Worm (Caenorhabditis elegans) whole organism, L3 larva: ENCODE data around the gene K08D10.14.
"Not testable (repeated sequence)": the region's sequence is repeated elsewhere in the genome, so short reads cannot be mapped to it uniquely, and the experiment has no call there.

ENCODE experiments used
- ZK546.5 ChIP-seq: sonication (generic microtip); optimal IDR thresholded peaks from 2 replicates; lab custom pipeline; 2017; ENCODE audit warnings: missing biosample characterization, missing genetic modification characterization
- ama-1 ChIP-seq: fragments of 150-350 bp; optimal IDR thresholded peaks from 2 replicates; lab custom pipeline; 2018
- ceh-28 ChIP-seq: fragments of 150-350 bp; optimal IDR thresholded peaks from 2 replicates; lab custom pipeline; 2014; ENCODE audit warnings: missing biosample characterization, missing genetic modification reagents, missing genetic modification characterization
- ceh-82 ChIP-seq: fragments of 150-350 bp; optimal IDR thresholded peaks from 2 replicates; lab custom pipeline; 2014; ENCODE audit warnings: missing biosample characterization, missing genetic modification characterization
- egl-27 ChIP-seq: sonication (generic microtip); optimal IDR thresholded peaks from 4 replicates; lab custom pipeline; 2017; ENCODE audit warnings: missing biosample characterization, missing genetic modification reagents, missing genetic modification characterization
- egl-5 ChIP-seq: fragments of 150-350 bp; optimal IDR thresholded peaks from 2 replicates; lab custom pipeline; 2017; ENCODE audit warnings: missing biosample characterization, missing genetic modification reagents, missing genetic modification characterization, inconsistent platforms
- elt-3 ChIP-seq, 3 experiments: fragments of 150-350 bp in 1 of 3; sonication (generic microtip) in 2 of 3; optimal IDR thresholded peaks; 2 replicates in 2 of 3; 4 replicates in 1 of 3; lab custom pipeline; 2014 to 2017; ENCODE audit warnings: missing biosample characterization in 3 of 3, missing genetic modification characterization in 3 of 3
- eor-1 ChIP-seq, 2 experiments: fragments of 150-350 bp; optimal IDR thresholded peaks; 2 replicates each; lab custom pipeline; 2014 to 2018; ENCODE audit warnings: missing biosample characterization in 2 of 2, missing genetic modification characterization in 2 of 2
- fkh-2 ChIP-seq: fragments of 150-350 bp; optimal IDR thresholded peaks from 2 replicates; lab custom pipeline; 2014; ENCODE audit warnings: missing biosample characterization, missing genetic modification reagents, missing genetic modification characterization
- nhr-67 ChIP-seq: fragments of 150-350 bp; optimal IDR thresholded peaks from 2 replicates; lab custom pipeline; 2014; ENCODE audit warnings: missing biosample characterization, missing genetic modification characterization
- nhr-77 ChIP-seq: fragments of 150-350 bp; optimal IDR thresholded peaks from 2 replicates; lab custom pipeline; 2014; ENCODE audit warnings: missing biosample characterization, missing genetic modification characterization
- pha-4 ChIP-seq: fragments of 150-350 bp; optimal IDR thresholded peaks from 2 replicates; lab custom pipeline; 2014; ENCODE audit warnings: missing biosample characterization, missing genetic modification reagents, missing genetic modification characterization
- pqm-1 ChIP-seq: fragments of 150-350 bp; optimal IDR thresholded peaks from 2 replicates; lab custom pipeline; 2017; ENCODE audit warnings: missing biosample characterization, missing genetic modification characterization, inconsistent platforms
- skn-1 ChIP-seq: fragments of 150-350 bp; optimal IDR thresholded peaks from 2 replicates; lab custom pipeline; 2014; ENCODE audit warnings: missing biosample characterization, missing genetic modification characterization
- snpc-4 ChIP-seq: fragments of 150-350 bp; optimal IDR thresholded peaks from 2 replicates; lab custom pipeline; 2014; ENCODE audit warnings: missing biosample characterization, missing genetic modification characterization
- zag-1 ChIP-seq: fragments of 150-350 bp; optimal IDR thresholded peaks from 2 replicates; lab custom pipeline; 2014; ENCODE audit warnings: missing biosample characterization, missing genetic modification characterization

K08D10.14 gene

DNA sequence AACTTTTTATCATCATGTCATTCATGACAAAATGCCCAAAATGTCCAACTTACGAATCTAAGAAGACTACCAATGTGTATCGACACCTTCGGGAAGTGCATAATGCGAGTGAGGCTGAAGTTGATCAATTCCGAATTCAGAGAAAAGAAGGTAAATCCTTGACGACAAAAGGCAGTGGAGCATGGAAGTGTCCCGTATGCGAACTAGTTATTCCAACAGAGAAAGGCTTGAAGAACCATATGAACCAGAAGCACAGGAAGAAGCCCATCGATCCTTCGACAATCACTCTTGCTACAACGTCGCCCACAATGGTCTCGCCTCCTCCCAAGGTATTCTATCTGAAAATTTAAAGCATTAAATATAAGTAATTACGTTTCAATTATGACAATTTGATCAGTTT, 31.4 kb downstream of the K08D10.14 start, which contains the start of gene K08D10.11:
K08D10.11 (minus strand) TSS at position 101 of the 400 bp plus-strand sequence.
- not testable (repeated sequence) for TF ChIP-seq elt-3 (tag; optimal IDR thresholded peaks at IDR 0.05; lab: Kevin White, UChicago); pqm-1 (tag; lab: Kevin White, UChicago); ama-1

DNA sequence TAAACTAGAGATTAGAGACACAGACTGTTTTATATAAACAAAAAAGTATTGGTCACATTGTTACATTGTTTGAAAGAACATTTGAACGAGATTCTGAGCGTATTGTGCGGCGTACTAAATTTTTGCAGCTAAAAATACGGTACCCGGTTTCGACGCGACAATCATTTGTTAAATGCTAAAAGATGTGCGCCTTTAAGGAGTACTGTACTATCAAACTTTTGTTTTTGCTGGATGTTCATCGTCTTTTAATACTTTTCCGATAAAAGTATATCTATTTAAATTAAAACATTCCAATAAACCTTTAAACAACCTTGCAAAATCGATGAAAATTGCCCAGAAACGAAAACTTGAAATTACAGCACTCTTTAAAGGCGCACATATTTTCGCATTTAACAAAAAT, 42.0 kb downstream of the K08D10.14 start, which contains the start of gene K06B9.6:
K06B9.6 (minus strand) TSS at position 101 of the 400 bp plus-strand sequence.
- TF ChIP-seq ZK546.5, snpc-4, nhr-77 (tag; lab: Kevin White, UChicago): not testable (repeated sequence)

- TF ChIP-seq pqm-1, ceh-28, pha-4 (tag; lab: Kevin White, UChicago): not testable (repeated sequence)
These were observed 42.4 kb downstream of the K08D10.14 start, which contains the start of gene cyp-25A6 for ce11 chrIV:4197167-4197566. TSS of gene cyp-25A6 (plus strand) at chrIV:4197467.

ce11 chrIV:4204275-4204674, 49.5 kb downstream of the K08D10.14 start, which contains the start of gene pax-2:
TSS of gene pax-2 (minus strand) at chrIV:4204375.
- no peak for TF ChIP-seq nhr-77 (tag; lab: Kevin White, UChicago)
- no peak for TF ChIP-seq ZK546.5 (tag; lab: Kevin White, UChicago)
- no peak for TF ChIP-seq fkh-2 (tag; lab: Kevin White, UChicago)
- TF ChIP-seq egl-5: no peak
- no peak for TF ChIP-seq eor-1 (tag; optimal IDR thresholded peaks at IDR 0.05; lab: Kevin White, UChicago)
- no peak for TF ChIP-seq skn-1
- no peak for TF ChIP-seq zag-1 (tag; lab: Kevin White, UChicago)
- no peak for TF ChIP-seq nhr-67 (tag; lab: Kevin White, UChicago)
- no peak for TF ChIP-seq egl-27 (tag; lab: Kevin White, UChicago)
- TF ChIP-seq ceh-82 (tag; lab: Kevin White, UChicago): no peak
